Worm (Caenorhabditis elegans) whole organism, midembryonic: ENCODE results near the gene irld-65.

Source experiments
- T22C8.4 ChIP-seq: fragments of 200-800 bp; sonication (Bioruptor generic); IDR thresholded peaks from 2 replicates; pipeline ENCODE4 v1.3.6; 2022; ENCODE audit warnings: missing genetic modification characterization, missing compliant biosample characterization
- cog-1 ChIP-seq: sonication (generic microtip); optimal IDR thresholded peaks from 2 replicates; lab custom pipeline; 2016; ENCODE audit warnings: missing genetic modification characterization, missing compliant biosample characterization
- flt-1 ChIP-seq: fragments of 200-800 bp; sonication (Bioruptor generic); IDR thresholded peaks from 2 replicates; pipeline ENCODE4 v1.3.6; 2022; ENCODE audit warnings: missing genetic modification characterization, missing compliant biosample characterization
- klf-2 ChIP-seq: fragments of 200-800 bp; sonication (Bioruptor generic); conservative IDR thresholded peaks from 2 replicates; pipeline ENCODE4 v1.3.6; 2022; ENCODE audit warnings: missing genetic modification reagents, missing genetic modification characterization, missing compliant biosample characterization

ce11 chrII:2963619-2964018, 25.9 kb upstream of the irld-65 start:
- no peak for TF ChIP-seq flt-1 (GFP tag; lab: Robert Waterston, UW)
- no peak for TF ChIP-seq cog-1 (tag; lab: Kevin White, UChicago)
- no peak for TF ChIP-seq T22C8.4
- TF ChIP-seq klf-2 = no peak
